Fruit fly (Drosophila melanogaster) whole organism, pupa: ENCODE results near the gene Ptpa.
A peak's percentile ranks its signal among the peaks of the same experiment; 100 is the strongest.

Experiments used
- CG10348 ChIP-seq: fragments of 200-800 bp; sonication (Bioruptor generic); IDR thresholded peaks from 2 replicates; pipeline ENCODE4 v1.3.6; 2022; ENCODE audit warnings: missing biosample characterization, missing genetic modification characterization
- CG12605 ChIP-seq: fragments of 200-800 bp; sonication (Bioruptor generic); IDR thresholded peaks from 2 replicates; pipeline ENCODE4 v1.3.6; 2022; ENCODE audit warnings: missing biosample characterization, missing genetic modification characterization
- CG13204 ChIP-seq: fragments of 200-800 bp; sonication (Bioruptor generic); optimal IDR thresholded peaks from 2 replicates; lab custom pipeline; 2018; ENCODE audit warnings: missing biosample characterization, mild to moderate bottlenecking, missing genetic modification characterization, moderate library complexity
- CG14655 ChIP-seq: fragments of 200-800 bp; sonication (Bioruptor generic); optimal IDR thresholded peaks from 3 replicates; lab custom pipeline; 2017; ENCODE audit warnings: mild to moderate bottlenecking, missing biosample characterization, missing genetic modification reagents, missing genetic modification characterization
- CG15710 ChIP-seq: fragments of 200-800 bp; sonication (Bioruptor generic); optimal IDR thresholded peaks from 2 replicates; lab custom pipeline; 2018; ENCODE audit warnings: missing biosample characterization, mild to moderate bottlenecking, missing genetic modification characterization, moderate library complexity
- CG17806 ChIP-seq: fragments of 200-800 bp; sonication (Bioruptor generic); optimal IDR thresholded peaks from 2 replicates; lab custom pipeline; 2018; ENCODE audit warnings: missing biosample characterization, mild to moderate bottlenecking, missing genetic modification characterization, moderate library complexity
- CG32121 ChIP-seq: fragments of 200-800 bp; sonication (Bioruptor generic); IDR thresholded peaks from 2 replicates; pipeline ENCODE4 v1.3.6; 2022; ENCODE audit warnings: missing biosample characterization, missing genetic modification characterization
- CG34367 ChIP-seq: fragments of 200-800 bp; sonication (Bioruptor generic); optimal IDR thresholded peaks from 2 replicates; lab custom pipeline; 2018; ENCODE audit warnings: missing biosample characterization, mild to moderate bottlenecking, missing genetic modification characterization
- CG4496 ChIP-seq: fragments of 200-800 bp; sonication (Bioruptor generic); IDR thresholded peaks from 3 replicates; pipeline ENCODE4 v1.3.6; 2022; ENCODE audit warnings: missing biosample characterization, missing genetic modification characterization
- CG8159 ChIP-seq: fragments of 200-800 bp; sonication (Bioruptor generic); optimal IDR thresholded peaks from 3 replicates; lab custom pipeline; 2018; ENCODE audit warnings: missing biosample characterization, mild to moderate bottlenecking, missing genetic modification characterization, moderate library complexity
- CG8301 ChIP-seq: fragments of 200-800 bp; sonication (Bioruptor generic); optimal IDR thresholded peaks from 2 replicates; lab custom pipeline; 2018; ENCODE audit warnings: missing biosample characterization, mild to moderate bottlenecking, missing genetic modification characterization
- CG9948 ChIP-seq: fragments of 200-800 bp; sonication (Bioruptor generic); optimal IDR thresholded peaks from 2 replicates; lab custom pipeline; 2018; ENCODE audit warnings: missing biosample characterization, mild to moderate bottlenecking, missing genetic modification characterization, moderate library complexity
- D1 ChIP-seq: fragments of 200-800 bp; sonication (Bioruptor generic); optimal IDR thresholded peaks from 2 replicates; lab custom pipeline; 2018; ENCODE audit warnings: missing biosample characterization, mild to moderate bottlenecking, missing genetic modification characterization, moderate library complexity
- EcR ChIP-seq: fragments of 200-800 bp; sonication (Bioruptor generic); optimal IDR thresholded peaks from 3 replicates; lab custom pipeline; 2019; ENCODE audit warnings: missing biosample characterization, missing genetic modification characterization, mild to moderate bottlenecking, moderate library complexity, missing genetic modification reagents
- Ets98B ChIP-seq: fragments of 200-800 bp; sonication (Bioruptor generic); IDR thresholded peaks from 2 replicates; pipeline ENCODE4 v1.3.6; 2022; ENCODE audit warnings: missing biosample characterization, missing genetic modification characterization
- Pif1A ChIP-seq: fragments of 200-800 bp; sonication (Bioruptor generic); optimal IDR thresholded peaks from 3 replicates; lab custom pipeline; 2016; ENCODE audit warnings: missing biosample characterization, missing genetic modification characterization
- Pif1B ChIP-seq: fragments of 200-800 bp; sonication (Bioruptor generic); optimal IDR thresholded peaks from 3 replicates; lab custom pipeline; 2016; ENCODE audit warnings: missing biosample characterization, missing genetic modification characterization
- Snoo ChIP-seq: fragments of 200-800 bp; sonication (Bioruptor generic); optimal IDR thresholded peaks from 3 replicates; lab custom pipeline; 2017; ENCODE audit warnings: missing biosample characterization, mild to moderate bottlenecking, missing genetic modification characterization, inconsistent platforms
- fd96Ca ChIP-seq: fragments of 200-800 bp; sonication (Bioruptor generic); IDR thresholded peaks from 3 replicates; pipeline ENCODE4 v1.3.6; 2022; ENCODE audit warnings: missing biosample characterization, missing genetic modification characterization
- gl ChIP-seq: fragments of 200-800 bp; sonication (Bioruptor generic); optimal IDR thresholded peaks from 2 replicates; lab custom pipeline; 2018; ENCODE audit warnings: missing biosample characterization, mild to moderate bottlenecking, missing genetic modification characterization
- rn ChIP-seq: fragments of 200-800 bp; sonication (Bioruptor generic); IDR thresholded peaks from 2 replicates; pipeline ENCODE4 v1.3.6; 2022; ENCODE audit warnings: missing biosample characterization, missing genetic modification characterization

The Ptpa gene

dm6 chr2L:3368425-3368824, 8.4 kb upstream of the Ptpa start:
- TF ChIP-seq Pif1B (GFP tag; lab: Kevin White, UChicago) = no peak
- TF ChIP-seq CG4496 = no peak
- no peak for TF ChIP-seq CG10348 (GFP tag; lab: Robert Waterston, UW)

- TF ChIP-seq EcR (GFP tag; lab: Kevin White, UChicago) (no peak), D1 (no peak), CG4496 (no peak), CG12605 (GFP tag; lab: Robert Waterston, UW) (no peak), CG34367 (no peak), rn (GFP tag; lab: Robert Waterston, UW) (no peak)
These were observed 7.6 kb upstream of the Ptpa start for dm6 chr2L:3369083-3369653.

dm6 chr2L:3369822-3370221, 7.0 kb upstream of the Ptpa start:
- TF ChIP-seq fd96Ca (no peak), Ets98B (GFP tag; lab: Robert Waterston, UW) (no peak), EcR (GFP tag; lab: Kevin White, UChicago) (peak; percentile 42)

- TF ChIP-seq Ets98B (GFP tag; lab: Robert Waterston, UW) = no peak
- TF ChIP-seq CG9948 (tag; lab: Kevin White, UChicago) = no peak
- no peak for TF ChIP-seq fd96Ca
- TF ChIP-seq, all 21 proteins: peak for 0
These were observed 5.9 kb upstream of the Ptpa start for dm6 chr2L:3370920-3371319.

- no peak for TF ChIP-seq CG14655 (GFP tag; lab: Kevin White, UChicago)
- TF ChIP-seq Pif1A (GFP tag; lab: Kevin White, UChicago) = peak; percentile 43
- TF ChIP-seq Snoo = no peak
- no peak for TF ChIP-seq CG15710
- no peak for TF ChIP-seq CG8301 (tag; lab: Kevin White, UChicago)
- no peak for TF ChIP-seq Pif1B (GFP tag; lab: Kevin White, UChicago)
- TF ChIP-seq CG4496 = peak; percentile 62; the same call in 2 of the 3 replicates
- TF ChIP-seq CG17806 (tag; lab: Kevin White, UChicago) = peak; percentile 4
- peak; percentile 77; the same call in 2 of the 3 replicates for TF ChIP-seq fd96Ca
- peak; percentile 21 for TF ChIP-seq EcR (GFP tag; lab: Kevin White, UChicago)
- no peak for TF ChIP-seq D1
- peak; percentile 71 for TF ChIP-seq Ets98B (GFP tag; lab: Robert Waterston, UW)
- no peak for TF ChIP-seq CG10348 (GFP tag; lab: Robert Waterston, UW)
- no peak for TF ChIP-seq CG34367
- TF ChIP-seq rn (GFP tag; lab: Robert Waterston, UW) = no peak
- TF ChIP-seq gl = no peak
- TF ChIP-seq CG12605 (GFP tag; lab: Robert Waterston, UW) = 0 out of 2 replicates have a peak, but pooled peaks have one; percentile 58
- TF ChIP-seq CG32121 (GFP tag; lab: Robert Waterston, UW) = peak; percentile 74
- peak; percentile 45 for TF ChIP-seq CG8159
- no peak for TF ChIP-seq CG13204
- TF ChIP-seq CG9948 (tag; lab: Kevin White, UChicago) = no peak
These were observed 5.5 kb upstream of the Ptpa start for dm6 chr2L:3371340-3371739.

DNA sequence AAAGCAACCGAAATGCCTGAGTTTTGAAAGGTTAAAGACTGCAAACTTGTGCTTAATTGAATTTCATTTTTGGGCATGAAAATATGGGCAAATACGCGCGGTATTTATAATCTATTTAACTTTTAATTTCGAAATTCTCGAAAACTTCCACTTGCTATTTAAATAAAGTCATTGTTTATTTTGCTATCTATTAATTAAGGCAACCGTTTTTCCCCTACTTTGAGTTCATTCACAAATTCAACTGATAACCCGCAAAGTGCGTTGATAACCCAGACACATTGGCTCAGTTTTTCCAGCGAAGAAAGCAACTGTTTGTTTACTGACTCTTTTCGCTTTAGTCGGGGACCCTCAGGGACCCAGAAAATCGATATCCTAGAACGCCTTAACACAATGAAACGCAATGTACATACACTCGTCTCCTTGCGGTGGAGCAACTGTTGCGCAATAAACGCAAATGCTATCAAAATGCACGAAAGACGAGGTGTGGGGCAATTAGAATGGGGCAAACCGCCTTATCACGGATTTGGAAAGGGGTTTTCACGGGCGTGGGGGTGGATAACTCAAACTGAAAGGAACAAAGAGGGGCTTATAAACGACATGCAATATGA, 4.9 kb upstream of the Ptpa start:
- TF ChIP-seq Ets98B (GFP tag; lab: Robert Waterston, UW) (no peak), gl (no peak), Snoo (no peak), Pif1B (GFP tag; lab: Kevin White, UChicago) (no peak), fd96Ca (no peak), CG9948 (tag; lab: Kevin White, UChicago) (no peak), CG8301 (tag; lab: Kevin White, UChicago) (no peak), CG8159 (no peak), CG13204 (no peak), CG14655 (GFP tag; lab: Kevin White, UChicago) (no peak), CG4496 (no peak), CG34367 (no peak), Pif1A (GFP tag; lab: Kevin White, UChicago) (no peak), CG10348 (GFP tag; lab: Robert Waterston, UW) (no peak), CG15710 (no peak), rn (GFP tag; lab: Robert Waterston, UW) (no peak)
- TF ChIP-seq, all 21 proteins: peak for 0

- TF ChIP-seq CG12605 (GFP tag; lab: Robert Waterston, UW) (no peak), CG4496 (peak; percentile 47; the same call in 1 of the 3 replicates), CG34367 (no peak), Pif1A (GFP tag; lab: Kevin White, UChicago) (peak; percentile 39), CG10348 (GFP tag; lab: Robert Waterston, UW) (no peak), CG15710 (peak; percentile 2), rn (GFP tag; lab: Robert Waterston, UW) (no peak), Snoo (no peak), CG14655 (GFP tag; lab: Kevin White, UChicago) (peak; percentile 29), EcR (GFP tag; lab: Kevin White, UChicago) (no peak), CG32121 (GFP tag; lab: Robert Waterston, UW) (peak; percentile 41; the same call in 1 of the 2 replicates), CG17806 (tag; lab: Kevin White, UChicago) (peak; percentile 3), CG8159 (peak; percentile 20), Ets98B (GFP tag; lab: Robert Waterston, UW) (peak; percentile 49), CG13204 (no peak), fd96Ca (peak; percentile 35; the same call in 1 of the 3 replicates), Pif1B (GFP tag; lab: Kevin White, UChicago) (no peak), CG9948 (tag; lab: Kevin White, UChicago) (no peak), CG8301 (tag; lab: Kevin White, UChicago) (peak; percentile 24), D1 (no peak), gl (no peak)
These were observed 4.3 kb upstream of the Ptpa start for dm6 chr2L:3372483-3372929.
